Worm (Caenorhabditis elegans) whole organism, young adult: ENCODE measurements around the gene dpy-6.
A peak's percentile ranks its signal among the peaks of the same experiment; 100 is the strongest.

Experiments used
- B0035.1 ChIP-seq: sonication (generic microtip); optimal IDR thresholded peaks from 2 replicates; lab custom pipeline; 2016; ENCODE audit warnings: missing genetic modification characterization, mild to moderate bottlenecking, missing compliant biosample characterization, missing genotype, missing genetic modification reagents
- Y53G8AR.9 ChIP-seq: fragments of 200-800 bp; sonication (Bioruptor generic); conservative IDR thresholded peaks from 2 replicates; pipeline ENCODE4 v1.3.6; 2022; ENCODE audit warnings: missing genetic modification reagents, missing genetic modification characterization, missing compliant biosample characterization
- Y56A3A.18 ChIP-seq: fragments of 200-800 bp; sonication (Bioruptor generic); IDR thresholded peaks from 2 replicates; pipeline ENCODE4 v1.3.6; 2022; ENCODE audit warnings: missing genetic modification reagents, missing genetic modification characterization, missing compliant biosample characterization
- dpl-1 ChIP-seq: fragments of 150-350 bp; optimal IDR thresholded peaks from 2 replicates; lab custom pipeline; 2014; ENCODE audit warnings: missing biosample characterization, missing genetic modification reagents, missing genetic modification characterization
- efl-1 ChIP-seq: fragments of 150-350 bp; optimal IDR thresholded peaks from 2 replicates; lab custom pipeline; 2014; ENCODE audit warnings: missing biosample characterization, missing genetic modification reagents, missing genetic modification characterization
- lin-35 ChIP-seq, 3 experiments: fragments of 150-350 bp in 2 of 3; sonication (generic microtip) in 1 of 3; optimal IDR thresholded peaks; 2 replicates each; lab custom pipeline; 2014 to 2018; ENCODE audit warnings: missing biosample characterization in 3 of 3, missing genetic modification characterization in 3 of 3, missing genetic modification reagents in 3 of 3
- mcd-1 ChIP-seq: fragments of 200-800 bp; sonication (Bioruptor generic); IDR thresholded peaks from 2 replicates; pipeline ENCODE4 v1.3.6; 2022; ENCODE audit warnings: missing genetic modification reagents, missing genetic modification characterization, missing compliant biosample characterization
- nhr-90 ChIP-seq: sonication (generic microtip); optimal IDR thresholded peaks from 2 replicates; lab custom pipeline; 2016; ENCODE audit warnings: missing genotype, mild to moderate bottlenecking, missing genetic modification characterization, missing compliant biosample characterization
- pbrm-1 ChIP-seq: fragments of 200-800 bp; sonication (Bioruptor generic); IDR thresholded peaks from 2 replicates; pipeline ENCODE4 v1.3.6; 2022; ENCODE audit warnings: missing genetic modification reagents, missing genetic modification characterization, missing compliant biosample characterization
- pha-4 ChIP-seq: fragments of 150-350 bp; sonication (generic microtip); optimal IDR thresholded peaks from 2 replicates; lab custom pipeline; 2014; ENCODE audit warnings: missing biosample characterization, missing genetic modification reagents, missing genetic modification characterization
- unc-62 ChIP-seq: fragments of 150-350 bp; optimal IDR thresholded peaks from 2 replicates; lab custom pipeline; 2014; ENCODE audit warnings: missing biosample characterization, missing genetic modification reagents, missing genetic modification characterization

- TF ChIP-seq efl-1 (no peak), mcd-1 (GFP tag; lab: Robert Waterston, UW) (no peak; the same call in 1 of the 2 replicates), nhr-90 (peak; percentile 94), Y53G8AR.9 (peak; percentile 86), lin-35 (GFP tag; optimal IDR thresholded peaks at IDR 0.05; lab: Kevin White, UChicago) (peak in 1 of 3 experiments; percentile 35), pbrm-1 (GFP tag; lab: Robert Waterston, UW) (peak; percentile 93), unc-62 (GFP tag; lab: Kevin White, UChicago) (no peak), Y56A3A.18 (peak; percentile 96), B0035.1 (tag; lab: Kevin White, UChicago) (peak; percentile 86), dpl-1 (GFP tag; lab: Kevin White, UChicago) (no peak), pha-4 (no peak)
Measured at ce11 chrX:8404308-8405085, 50.9 kb downstream of the dpy-6 start.
